Fruit fly (Drosophila melanogaster): ENCODE data around the gene Peritrophin-15b.

Gene Peritrophin-15b

dm6 chr2L:8420259-8420930 lies 25.7 kb upstream of the Peritrophin-15b start (continued):
- no peak for TF ChIP-seq sisA (GFP tag; IDR thresholded peaks at IDR 0.05)
- no peak for TF ChIP-seq Dll (GFP tag; IDR thresholded peaks at IDR 0.05; ENCODE audit: partially characterized antibody)
- no peak for TF ChIP-seq cad (GFP tag; optimal IDR thresholded peaks at IDR 0.05)
- no peak for TF ChIP-seq CG30020 (tag; optimal IDR thresholded peaks at IDR 0.05)
- TF ChIP-seq CG18262 (tag; optimal IDR thresholded peaks at IDR 0.05): no peak
- no peak for TF ChIP-seq Fer2 (tag; optimal IDR thresholded peaks at IDR 0.05)
- no peak for TF ChIP-seq NfI (GFP tag; optimal IDR thresholded peaks at IDR 0.05)
- TF ChIP-seq CkIIα-i1 (GFP tag; IDR thresholded peaks at IDR 0.05): no peak
- no peak for TF ChIP-seq fd64A (GFP tag; optimal IDR thresholded peaks at IDR 0.05)
- no peak for TF ChIP-seq CG10979 (tag; optimal IDR thresholded peaks at IDR 0.05)
- TF ChIP-seq Awh (GFP tag; IDR thresholded peaks at IDR 0.05): no peak
- TF ChIP-seq Scr (GFP tag; IDR thresholded peaks at IDR 0.05; ENCODE audit: partially characterized antibody): no peak
- no peak for TF ChIP-seq CG6175 (GFP tag; IDR thresholded peaks at IDR 0.05)
- TF ChIP-seq ash1 (GFP tag; optimal IDR thresholded peaks at IDR 0.05): no peak
- no peak for TF ChIP-seq CG2202 (tag; optimal IDR thresholded peaks at IDR 0.05)
- no peak for TF ChIP-seq Lpt (GFP tag; optimal IDR thresholded peaks at IDR 0.05)
- no peak for TF ChIP-seq CG6654 (GFP tag; optimal IDR thresholded peaks at IDR 0.05)
- no peak for TF ChIP-seq CG12769 (tag; optimal IDR thresholded peaks at IDR 0.05)
- TF ChIP-seq Nf-YA (GFP tag; IDR thresholded peaks at IDR 0.05): no peak
- no peak for TF ChIP-seq fru (optimal IDR thresholded peaks at IDR 0.05)
- TF ChIP-seq gro (GFP tag; optimal IDR thresholded peaks at IDR 0.05): no peak
- no peak for TF ChIP-seq Doc3 (GFP tag; IDR thresholded peaks at IDR 0.05; ENCODE audit: partially characterized antibody)
- no peak for TF ChIP-seq NC2α (GFP tag; optimal IDR thresholded peaks at IDR 0.05)
- no peak for TF ChIP-seq cg (GFP tag; optimal IDR thresholded peaks at IDR 0.05)
- no peak for TF ChIP-seq CG17912 (GFP tag; optimal IDR thresholded peaks at IDR 0.05)
- no peak for TF ChIP-seq seq (GFP tag; IDR thresholded peaks at IDR 0.05)
- TF ChIP-seq lola (GFP tag; optimal IDR thresholded peaks at IDR 0.05): no peak
- TF ChIP-seq pan (optimal IDR thresholded peaks at IDR 0.05): no peak
- TF ChIP-seq pan (GFP tag; optimal IDR thresholded peaks at IDR 0.05 in 1 of 2, IDR thresholded peaks at IDR 0.05 in 1 of 2): no peak
- no peak for TF ChIP-seq lab (GFP tag; optimal IDR thresholded peaks at IDR 0.05)
- TF ChIP-seq CG12104 (GFP tag; optimal IDR thresholded peaks at IDR 0.05): no peak
- no peak for TF ChIP-seq Hmr (GFP tag; optimal IDR thresholded peaks at IDR 0.05)
- no peak for TF ChIP-seq Asciz (GFP tag; optimal IDR thresholded peaks at IDR 0.05)
- no peak for TF ChIP-seq ranshi (GFP tag; IDR thresholded peaks at IDR 0.05)
- TF ChIP-seq CG10431 (GFP tag; optimal IDR thresholded peaks at IDR 0.05): no peak
- no peak for TF ChIP-seq slp2 (GFP tag; optimal IDR thresholded peaks at IDR 0.05)
- no peak for TF ChIP-seq CG4424 (GFP tag; optimal IDR thresholded peaks at IDR 0.05)
- no peak for TF ChIP-seq ftz-f1 (GFP tag; optimal IDR thresholded peaks at IDR 0.05)
- no peak for TF ChIP-seq pita (GFP tag; optimal IDR thresholded peaks at IDR 0.05)
- no peak for TF ChIP-seq fd3F (GFP tag; optimal IDR thresholded peaks at IDR 0.05)
- no peak for TF ChIP-seq CG2889 (GFP tag; IDR thresholded peaks at IDR 0.05)
- TF ChIP-seq org-1 (GFP tag; optimal IDR thresholded peaks at IDR 0.05): no peak
- peak; percentile 42; the same call in 2 of the 3 replicates for TF ChIP-seq row (GFP tag; IDR thresholded peaks at IDR 0.05)
- TF ChIP-seq Kr (GFP tag; optimal IDR thresholded peaks at IDR 0.05): no peak
- TF ChIP-seq slbo (GFP tag; IDR thresholded peaks at IDR 0.05): no peak
- TF ChIP-seq repo (GFP tag; optimal IDR thresholded peaks at IDR 0.05): no peak
- no peak for TF ChIP-seq CG13775 (GFP tag; optimal IDR thresholded peaks at IDR 0.05)
- TF ChIP-seq Antp (GFP tag; optimal IDR thresholded peaks at IDR 0.05): no peak
- peak; percentile 92 for TF ChIP-seq nom (GFP tag; optimal IDR thresholded peaks at IDR 0.05)
- peak; percentile 6; the same call in 1 of the 2 replicates for TF ChIP-seq CG9932 (GFP tag; IDR thresholded peaks at IDR 0.05)
- TF ChIP-seq CG32532 (GFP tag; IDR thresholded peaks at IDR 0.05): no peak
